Worm (Caenorhabditis elegans) whole organism, L4 larva: ENCODE results near the gene C13A2.6.

ENCODE experiments used
- D1046.2 ChIP-seq: fragments of 200-800 bp; sonication (Bioruptor generic); IDR thresholded peaks from 2 replicates; pipeline ENCODE4 v1.3.6; 2022; ENCODE audit warnings: missing genetic modification characterization, missing compliant biosample characterization
- F37D6.2 ChIP-seq: sonication (generic microtip); optimal IDR thresholded peaks from 2 replicates; lab custom pipeline; 2016; ENCODE audit warnings: mild to moderate bottlenecking, missing genetic modification characterization, missing compliant biosample characterization
- R02D3.7 ChIP-seq: fragments of 150-350 bp; sonication (generic microtip); optimal IDR thresholded peaks from 3 replicates; lab custom pipeline; 2014; ENCODE audit warnings: missing biosample characterization, missing genetic modification characterization
- T20F7.1 ChIP-seq: fragments of 200-800 bp; sonication (Bioruptor generic); optimal IDR thresholded peaks from 2 replicates; lab custom pipeline; 2018; ENCODE audit warnings: mild to moderate bottlenecking, missing genetic modification characterization, missing compliant biosample characterization
- T26A8.4 ChIP-seq: fragments of 200-800 bp; sonication (Bioruptor generic); IDR thresholded peaks from 2 replicates; pipeline ENCODE4 v1.3.6; 2022; ENCODE audit warnings: missing genetic modification characterization, missing compliant biosample characterization
- ZK337.2 ChIP-seq: fragments of 200-800 bp; sonication (Bioruptor generic); IDR thresholded peaks from 2 replicates; pipeline ENCODE4 v1.3.6; 2022; ENCODE audit warnings: missing genetic modification reagents, missing genetic modification characterization, missing compliant biosample characterization
- ZK546.5 ChIP-seq, 2 experiments: sonication (generic microtip); optimal IDR thresholded peaks; 2 replicates each; lab custom pipeline; 2017; ENCODE audit warnings: missing biosample characterization in 2 of 2, missing genetic modification characterization in 2 of 2
- aly-2 ChIP-seq: sonication (generic microtip); optimal IDR thresholded peaks from 2 replicates; lab custom pipeline; 2018; ENCODE audit warnings: missing biosample characterization, missing genetic modification characterization
- ama-1 ChIP-seq: fragments of 150-350 bp; optimal IDR thresholded peaks from 2 replicates; lab custom pipeline; 2014; ENCODE audit warnings: inconsistent platforms, mixed read lengths
- arid-1 ChIP-seq: fragments of 200-800 bp; sonication (Bioruptor generic); conservative IDR thresholded peaks from 2 replicates; pipeline ENCODE4 v1.3.6; 2022; ENCODE audit warnings: missing genetic modification reagents, missing genetic modification characterization, missing compliant biosample characterization
- attf-4 ChIP-seq: sonication (generic microtip); optimal IDR thresholded peaks from 3 replicates; lab custom pipeline; 2017; ENCODE audit warnings: missing biosample characterization, missing genetic modification characterization
- ceh-28 ChIP-seq: fragments of 150-350 bp; optimal IDR thresholded peaks from 2 replicates; lab custom pipeline; 2014; ENCODE audit warnings: missing biosample characterization, missing genetic modification reagents, missing genetic modification characterization
- ceh-82 ChIP-seq: sonication (generic microtip); optimal IDR thresholded peaks from 2 replicates; lab custom pipeline; 2017; ENCODE audit warnings: missing biosample characterization, missing genetic modification characterization
- ces-1 ChIP-seq: fragments of 150-350 bp; sonication (generic microtip); optimal IDR thresholded peaks from 4 replicates; lab custom pipeline; 2014; ENCODE audit warnings: missing biosample characterization, missing genetic modification reagents, missing genetic modification characterization
- daf-16 ChIP-seq, 3 experiments: sonication (generic microtip); optimal IDR thresholded peaks; 2 replicates each; lab custom pipeline; 2016 to 2017; ENCODE audit warnings: missing genetic modification characterization in 3 of 3, missing genetic modification reagents in 3 of 3, mild to moderate bottlenecking in 2 of 3, missing compliant biosample characterization in 2 of 3, missing biosample characterization in 1 of 3, moderate library complexity in 1 of 3
- daf-19 ChIP-seq: fragments of 200-800 bp; sonication (Bioruptor generic); conservative IDR thresholded peaks from 2 replicates; pipeline ENCODE4 v1.3.6; 2022; ENCODE audit warnings: missing genetic modification characterization, missing compliant biosample characterization
- daf-8 ChIP-seq: fragments of 200-800 bp; sonication (Bioruptor generic); IDR thresholded peaks from 2 replicates; pipeline ENCODE4 v1.3.6; 2022; ENCODE audit warnings: missing genetic modification characterization, missing compliant biosample characterization
- dmd-6 ChIP-seq: fragments of 200-800 bp; sonication (Bioruptor generic); IDR thresholded peaks from 2 replicates; pipeline ENCODE4 v1.3.6; 2022; ENCODE audit warnings: missing genetic modification reagents, missing genetic modification characterization, missing compliant biosample characterization
- dmd-9 ChIP-seq: fragments of 200-800 bp; sonication (Bioruptor generic); IDR thresholded peaks from 2 replicates; pipeline ENCODE4 v1.3.6; 2022; ENCODE audit warnings: missing genetic modification reagents, missing genetic modification characterization, missing compliant biosample characterization
- dpl-1 ChIP-seq: fragments of 150-350 bp; optimal IDR thresholded peaks from 2 replicates; lab custom pipeline; 2014; ENCODE audit warnings: missing biosample characterization, missing genetic modification reagents, missing genetic modification characterization
- duxl-1 ChIP-seq: sonication (generic microtip); optimal IDR thresholded peaks from 2 replicates; lab custom pipeline; 2016; ENCODE audit warnings: mild to moderate bottlenecking, missing genetic modification characterization, moderate library complexity, missing compliant biosample characterization; ENCODE audit not compliant: poor library complexity
- fkh-10 ChIP-seq: fragments of 150-350 bp; optimal IDR thresholded peaks from 2 replicates; lab custom pipeline; 2014; ENCODE audit warnings: missing biosample characterization, missing genetic modification reagents, missing genetic modification characterization
- fos-1 ChIP-seq: fragments of 150-350 bp; optimal IDR thresholded peaks from 2 replicates; lab custom pipeline; 2014; ENCODE audit warnings: missing biosample characterization, missing genetic modification characterization
- hif-1 ChIP-seq, 2 experiments: sonication (generic microtip); optimal IDR thresholded peaks; 2 replicates each; lab custom pipeline; 2016 to 2017; ENCODE audit warnings: missing compliant biosample characterization in 2 of 2, missing genetic modification characterization in 2 of 2, missing genetic modification reagents in 2 of 2, missing genotype in 2 of 2, mild to moderate bottlenecking in 1 of 2
- hlh-30 ChIP-seq: sonication (generic microtip); optimal IDR thresholded peaks from 2 replicates; lab custom pipeline; 2017; ENCODE audit warnings: antibody characterized with exemption, mild to moderate bottlenecking, missing genetic modification characterization, missing compliant biosample characterization; ENCODE audit not compliant: insufficient read depth
- hmg-1.1 ChIP-seq: fragments of 200-800 bp; sonication (Bioruptor generic); IDR thresholded peaks from 2 replicates; pipeline ENCODE4 v1.3.6; 2022; ENCODE audit warnings: missing genetic modification reagents, missing genetic modification characterization, missing compliant biosample characterization
- jun-1 ChIP-seq: fragments of 150-350 bp; optimal IDR thresholded peaks from 2 replicates; lab custom pipeline; 2014; ENCODE audit warnings: missing biosample characterization, missing genetic modification reagents, missing genetic modification characterization
- lim-7 ChIP-seq: fragments of 200-800 bp; sonication (Bioruptor generic); IDR thresholded peaks from 2 replicates; pipeline ENCODE4 v1.3.6; 2022; ENCODE audit warnings: missing genetic modification characterization, missing compliant biosample characterization
- lin-13 ChIP-seq: fragments of 150-350 bp; optimal IDR thresholded peaks from 2 replicates; lab custom pipeline; 2014; ENCODE audit warnings: missing biosample characterization, missing genetic modification reagents, missing genetic modification characterization
- lin-29 ChIP-seq: fragments of 200-800 bp; sonication (Bioruptor generic); IDR thresholded peaks from 2 replicates; pipeline ENCODE4 v1.3.6; 2022; ENCODE audit warnings: missing genetic modification reagents, missing genetic modification characterization, missing compliant biosample characterization
- lsy-2 ChIP-seq, 2 experiments: fragments of 150-350 bp in 1 of 2; sonication (generic microtip) in 1 of 2; optimal IDR thresholded peaks; 2 replicates each; lab custom pipeline; 2014 to 2017; ENCODE audit warnings: missing biosample characterization in 2 of 2, missing genetic modification characterization in 2 of 2
- madf-5 ChIP-seq, 2 experiments: fragments of 200-800 bp; sonication (Bioruptor generic); IDR thresholded peaks; 2 replicates each; pipeline ENCODE4 v1.3.6; 2022; ENCODE audit warnings: missing compliant biosample characterization in 2 of 2, missing genetic modification characterization in 2 of 2
- mdl-1 ChIP-seq, 2 experiments: fragments of 150-350 bp in 1 of 2; sonication (generic microtip) in 1 of 2; optimal IDR thresholded peaks; 2 replicates each; lab custom pipeline; 2014 to 2017; ENCODE audit warnings: missing biosample characterization in 2 of 2, missing genetic modification characterization in 2 of 2
- mep-1 ChIP-seq: fragments of 150-350 bp; sonication (generic microtip); optimal IDR thresholded peaks from 3 replicates; lab custom pipeline; 2014; ENCODE audit warnings: missing biosample characterization, missing genetic modification characterization
- mes-2 ChIP-seq: sonication (generic microtip); optimal IDR thresholded peaks from 2 replicates; lab custom pipeline; 2016; ENCODE audit warnings: missing genotype, mild to moderate bottlenecking, missing genetic modification characterization, missing compliant biosample characterization; ENCODE audit not compliant: poor library complexity, severe bottlenecking
- nhr-102 ChIP-seq: sonication (generic microtip); optimal IDR thresholded peaks from 2 replicates; lab custom pipeline; 2016; ENCODE audit warnings: mild to moderate bottlenecking, missing genetic modification characterization, moderate library complexity, missing compliant biosample characterization
- nhr-111 ChIP-seq: fragments of 200-800 bp; sonication (Bioruptor generic); optimal IDR thresholded peaks from 2 replicates; lab custom pipeline; 2018; ENCODE audit warnings: mild to moderate bottlenecking, missing genetic modification characterization, missing compliant biosample characterization
- nhr-237 ChIP-seq: sonication (generic microtip); optimal IDR thresholded peaks from 2 replicates; lab custom pipeline; 2017; ENCODE audit warnings: missing biosample characterization, missing genetic modification characterization
- nhr-25 ChIP-seq: sonication (generic microtip); optimal IDR thresholded peaks from 2 replicates; lab custom pipeline; 2017; ENCODE audit warnings: missing genetic modification characterization, mild to moderate bottlenecking, missing compliant biosample characterization, antibody characterized with exemption, moderate library complexity, borderline replicate concordance; ENCODE audit not compliant: insufficient read depth
- nhr-42 ChIP-seq: fragments of 200-800 bp; sonication (Bioruptor generic); IDR thresholded peaks from 2 replicates; pipeline ENCODE4 v1.3.6; 2022; ENCODE audit warnings: missing genetic modification characterization, missing compliant biosample characterization
- nhr-76 ChIP-seq: fragments of 150-350 bp; optimal IDR thresholded peaks from 2 replicates; lab custom pipeline; 2014; ENCODE audit warnings: missing biosample characterization, missing genetic modification characterization
- pqm-1 ChIP-seq: sonication (generic microtip); optimal IDR thresholded peaks from 2 replicates; lab custom pipeline; 2017; ENCODE audit warnings: missing biosample characterization, missing genetic modification characterization
- rbr-2 ChIP-seq: sonication (generic microtip); optimal IDR thresholded peaks from 2 replicates; lab custom pipeline; 2016; ENCODE audit warnings: missing genotype, missing genetic modification characterization, missing compliant biosample characterization
- set-16 ChIP-seq: fragments of 200-800 bp; sonication (Bioruptor generic); IDR thresholded peaks from 2 replicates; pipeline ENCODE4 v1.3.6; 2022; ENCODE audit warnings: missing genetic modification reagents, missing genetic modification characterization, missing compliant biosample characterization
- tra-1 ChIP-seq: fragments of 200-800 bp; sonication (Bioruptor generic); IDR thresholded peaks from 2 replicates; pipeline ENCODE4 v1.3.6; 2022; ENCODE audit warnings: missing genetic modification reagents, missing genetic modification characterization, missing compliant biosample characterization
- unc-39 ChIP-seq: sonication (generic microtip); optimal IDR thresholded peaks from 2 replicates; lab custom pipeline; 2017; ENCODE audit warnings: missing biosample characterization, missing genetic modification characterization
- unc-62 ChIP-seq, 3 experiments: fragments of 150-350 bp in 1 of 3; sonication (generic microtip); optimal IDR thresholded peaks in 2 of 3; peaks in 1 of 3; 1 replicate in 1 of 3; 2 replicates in 2 of 3; lab custom pipeline; 2014 to 2017; ENCODE audit warnings: missing biosample characterization in 3 of 3, missing genetic modification characterization in 3 of 3, missing genetic modification reagents in 3 of 3, missing genotype in 1 of 3
- zag-1 ChIP-seq: fragments of 150-350 bp; optimal IDR thresholded peaks from 2 replicates; lab custom pipeline; 2014; ENCODE audit warnings: missing biosample characterization, missing genetic modification characterization
- zfp-3 ChIP-seq: fragments of 200-800 bp; sonication (Bioruptor generic); conservative IDR thresholded peaks from 2 replicates; pipeline ENCODE4 v1.3.6; 2022; ENCODE audit warnings: missing genetic modification reagents, missing genetic modification characterization, missing compliant biosample characterization
- ztf-7 ChIP-seq: fragments of 150-350 bp; optimal IDR thresholded peaks from 2 replicates; lab custom pipeline; 2014; ENCODE audit warnings: missing biosample characterization, missing genetic modification characterization

The C13A2.6 gene

DNA sequence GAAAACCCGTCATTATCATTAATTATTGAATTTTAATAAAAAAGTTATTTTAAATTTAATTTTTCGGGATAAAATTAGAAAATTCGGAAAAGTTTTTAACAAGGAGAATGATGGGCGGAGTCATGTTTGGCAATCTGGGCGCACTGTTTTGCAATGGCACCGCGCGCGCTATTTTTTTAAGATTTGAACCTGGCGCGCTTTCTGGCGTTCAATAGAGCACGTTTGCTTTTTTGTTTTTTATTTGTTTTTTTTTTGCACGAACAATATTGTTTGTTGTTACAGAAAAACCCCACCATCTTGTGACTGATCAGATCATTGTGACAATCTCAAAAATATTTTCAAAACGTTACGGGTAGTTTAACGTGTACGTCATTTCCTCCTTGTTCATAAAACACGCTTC, 32.4 kb upstream of the C13A2.6 start, which contains the start of gene hyls-1 (continued):
- TF ChIP-seq daf-19 (GFP tag; lab: Robert Waterston, UW) (no peak), madf-5 (GFP tag; IDR thresholded peaks at IDR 0.05; lab: Robert Waterston, UW) (no peak), D1046.2 (GFP tag; lab: Robert Waterston, UW) (no peak), nhr-111 (GFP tag; lab: Kevin White, UChicago) (no peak), fkh-10 (GFP tag; lab: Kevin White, UChicago) (no peak), dmd-6 (peak; percentile 75), set-16 (GFP tag; lab: Robert Waterston, UW) (no peak), R02D3.7 (tag; lab: Kevin White, UChicago) (no peak), ceh-28 (tag; lab: Kevin White, UChicago) (no peak), nhr-25 (peak; percentile 69), nhr-237 (tag; lab: Kevin White, UChicago) (no peak), mep-1 (tag; lab: Kevin White, UChicago) (peak; percentile 89), zag-1 (tag; lab: Kevin White, UChicago) (no peak), nhr-102 (tag; lab: Kevin White, UChicago) (peak; percentile 70), dpl-1 (GFP tag; lab: Kevin White, UChicago) (peak; percentile 93), zfp-3 (GFP tag; lab: Robert Waterston, UW) (0 out of 2 replicates have a peak, but pooled peaks have one; percentile 37), ztf-7 (tag; lab: Kevin White, UChicago) (no peak), nhr-76 (tag; lab: Kevin White, UChicago) (no peak), lin-13 (GFP tag; lab: Kevin White, UChicago) (peak; percentile 65), dmd-9 (GFP tag; lab: Robert Waterston, UW) (no peak), attf-4 (no peak), tra-1 (GFP tag; lab: Robert Waterston, UW) (no peak), jun-1 (tag; lab: Kevin White, UChicago) (no peak), unc-62 (GFP tag; optimal IDR thresholded peaks at IDR 0.05 in 1 of 2; lab: Kevin White, UChicago) (peak in 1 of 2 experiments; percentile 92), unc-62 (tag; optimal IDR thresholded peaks at IDR 0.05; lab: Kevin White, UChicago) (no peak), T20F7.1 (no peak), ces-1 (GFP tag; lab: Kevin White, UChicago) (no peak), duxl-1 (tag; lab: Kevin White, UChicago) (peak; percentile 66), T26A8.4 (GFP tag; lab: Robert Waterston, UW) (peak; percentile 76), hlh-30 (tag; lab: Kevin White, UChicago) (peak; percentile 85), ZK546.5 (tag; optimal IDR thresholded peaks at IDR 0.05; lab: Kevin White, UChicago) (no peak), nhr-42 (0 out of 2 replicates have a peak, but pooled peaks have one; percentile 37), hmg-1.1 (GFP tag; lab: Robert Waterston, UW) (peak; percentile 77), rbr-2 (tag; lab: Kevin White, UChicago) (peak; percentile 81), hif-1 (tag; optimal IDR thresholded peaks at IDR 0.05; lab: Kevin White, UChicago) (peak in 1 of 2 experiments; percentile 84), ceh-82 (tag; lab: Kevin White, UChicago) (no peak), ama-1 (lab: Kevin White, UChicago) (peak; percentile 27), mes-2 (peak; percentile 92), pqm-1 (tag; lab: Kevin White, UChicago) (no peak), daf-16 (GFP tag; optimal IDR thresholded peaks at IDR 0.05; lab: Kevin White, UChicago) (peak in 1 of 2 experiments; percentile 89), daf-16 (tag; optimal IDR thresholded peaks at IDR 0.05; lab: Kevin White, UChicago) (peak; percentile 90), arid-1 (peak; percentile 42; the same call in 1 of the 2 replicates), aly-2 (tag; lab: Kevin White, UChicago) (no peak), mdl-1 (tag; optimal IDR thresholded peaks at IDR 0.05; lab: Kevin White, UChicago) (no peak), ZK337.2 (GFP tag; lab: Robert Waterston, UW) (no peak), daf-8 (GFP tag; lab: Robert Waterston, UW) (no peak), F37D6.2 (peak; percentile 37), unc-39 (tag; lab: Kevin White, UChicago) (no peak), fos-1 (no peak), lsy-2 (tag; optimal IDR thresholded peaks at IDR 0.05; lab: Kevin White, UChicago) (peak in 1 of 2 experiments; percentile 86), lim-7 (GFP tag; lab: Robert Waterston, UW) (no peak), lin-29 (peak; percentile 67; the same call in 1 of the 2 replicates)
